Fruit fly (Drosophila melanogaster) whole organism, embryonic: ENCODE measurements around the gene CG32161.

Experiments
- Atf3 ChIP-seq: fragments of 200-800 bp; sonication (Bioruptor generic); optimal IDR thresholded peaks from 3 replicates; lab custom pipeline; 2016; ENCODE audit warnings: missing biosample characterization, missing genetic modification characterization
- CG10147 ChIP-seq: fragments of 200-800 bp; sonication (Bioruptor generic); optimal IDR thresholded peaks from 2 replicates; lab custom pipeline; 2019; ENCODE audit warnings: missing biosample characterization, mild to moderate bottlenecking, missing genetic modification characterization, moderate library complexity
- CG10366 ChIP-seq: fragments of 200-800 bp; sonication (Bioruptor generic); IDR thresholded peaks from 2 replicates; pipeline ENCODE4 v1.3.6; 2022; ENCODE audit warnings: missing biosample characterization, missing genetic modification characterization
- CG10543 ChIP-seq: fragments of 200-800 bp; sonication (Bioruptor generic); optimal IDR thresholded peaks from 3 replicates; lab custom pipeline; 2017; ENCODE audit warnings: missing biosample characterization, mild to moderate bottlenecking, missing genetic modification characterization, moderate library complexity
- CG12071 ChIP-seq: fragments of 200-800 bp; sonication (Bioruptor generic); optimal IDR thresholded peaks from 3 replicates; lab custom pipeline; 2018; ENCODE audit warnings: missing biosample characterization, mild to moderate bottlenecking, missing genetic modification characterization
- CG12769 ChIP-seq: fragments of 200-800 bp; sonication (Bioruptor generic); optimal IDR thresholded peaks from 2 replicates; lab custom pipeline; 2019; ENCODE audit warnings: missing biosample characterization, mild to moderate bottlenecking, missing genetic modification characterization, moderate library complexity
- CG13287 ChIP-seq: fragments of 200-800 bp; sonication (Bioruptor generic); IDR thresholded peaks from 2 replicates; pipeline ENCODE4 v1.3.6; 2022; ENCODE audit warnings: missing biosample characterization, missing genetic modification characterization; ENCODE audit not compliant: partially characterized antibody
- CG14710 ChIP-seq: fragments of 200-800 bp; sonication (Bioruptor generic); optimal IDR thresholded peaks from 3 replicates; lab custom pipeline; 2019; ENCODE audit warnings: missing biosample characterization, mild to moderate bottlenecking, missing genetic modification characterization, moderate library complexity
- CG15011 ChIP-seq: fragments of 200-800 bp; sonication (Bioruptor generic); optimal IDR thresholded peaks from 3 replicates; lab custom pipeline; 2018; ENCODE audit warnings: missing biosample characterization, mild to moderate bottlenecking, missing genetic modification characterization
- CG15696 ChIP-seq: fragments of 200-800 bp; sonication (Bioruptor generic); optimal IDR thresholded peaks from 2 replicates; lab custom pipeline; 2019; ENCODE audit warnings: missing biosample characterization, mild to moderate bottlenecking, missing genetic modification characterization, moderate library complexity
- CG16779 ChIP-seq: fragments of 200-800 bp; sonication (Bioruptor generic); IDR thresholded peaks from 2 replicates; pipeline ENCODE4 v1.3.6; 2022; ENCODE audit warnings: missing biosample characterization, missing genetic modification characterization
- CG16813 ChIP-seq: fragments of 200-800 bp; sonication (Bioruptor generic); IDR thresholded peaks from 3 replicates; pipeline ENCODE4 v1.3.6; 2022; ENCODE audit warnings: missing biosample characterization, missing genetic modification characterization; ENCODE audit not compliant: partially characterized antibody
- CG17568 ChIP-seq: fragments of 200-800 bp; sonication (Bioruptor generic); optimal IDR thresholded peaks from 2 replicates; lab custom pipeline; 2018; ENCODE audit warnings: missing biosample characterization, mild to moderate bottlenecking, missing genetic modification characterization, moderate library complexity
- CG17612 ChIP-seq: fragments of 200-800 bp; sonication (Bioruptor generic); IDR thresholded peaks from 2 replicates; pipeline ENCODE4 v1.3.6; 2022; ENCODE audit warnings: missing biosample characterization, missing genetic modification characterization
- CG2116 ChIP-seq: fragments of 200-800 bp; sonication (Bioruptor generic); optimal IDR thresholded peaks from 3 replicates; lab custom pipeline; 2018; ENCODE audit warnings: missing biosample characterization, mild to moderate bottlenecking, missing genetic modification characterization
- CG2875 ChIP-seq: fragments of 200-800 bp; sonication (Bioruptor generic); optimal IDR thresholded peaks from 2 replicates; lab custom pipeline; 2017; ENCODE audit warnings: missing biosample characterization, mild to moderate bottlenecking, missing genetic modification characterization, missing genetic modification reagents
- CG30020 ChIP-seq: fragments of 200-800 bp; optimal IDR thresholded peaks from 2 replicates; lab custom pipeline; 2019; ENCODE audit warnings: missing biosample characterization, mild to moderate bottlenecking, missing genetic modification characterization, moderate library complexity
- CG31441 ChIP-seq: fragments of 200-800 bp; sonication (Bioruptor generic); IDR thresholded peaks from 2 replicates; pipeline ENCODE4 v1.3.6; 2022; ENCODE audit warnings: missing biosample characterization, missing genetic modification characterization
- CG4730 ChIP-seq: fragments of 200-800 bp; sonication (Bioruptor generic); IDR thresholded peaks from 2 replicates; pipeline ENCODE4 v1.3.6; 2022; ENCODE audit warnings: missing biosample characterization, missing genetic modification characterization
- CG7745 ChIP-seq: fragments of 200-800 bp; sonication (Bioruptor generic); optimal IDR thresholded peaks from 2 replicates; lab custom pipeline; 2018; ENCODE audit warnings: missing biosample characterization, mild to moderate bottlenecking, missing genetic modification characterization, moderate library complexity
- CG7839 ChIP-seq: fragments of 200-800 bp; sonication (Bioruptor generic); optimal IDR thresholded peaks from 3 replicates; lab custom pipeline; 2018; ENCODE audit warnings: missing biosample characterization, mild to moderate bottlenecking, missing genetic modification characterization, moderate library complexity
- CG9817 ChIP-seq: fragments of 200-800 bp; sonication (Bioruptor generic); optimal IDR thresholded peaks from 2 replicates; lab custom pipeline; 2018; ENCODE audit warnings: missing biosample characterization, mild to moderate bottlenecking, missing genetic modification characterization, moderate library complexity
- Dip2 ChIP-seq: fragments of 200-800 bp; sonication (Bioruptor generic); IDR thresholded peaks from 2 replicates; pipeline ENCODE4 v1.3.6; 2022; ENCODE audit warnings: missing biosample characterization, missing genetic modification characterization
- Doc2 ChIP-seq: fragments of 200-800 bp; sonication (Bioruptor generic); IDR thresholded peaks from 2 replicates; pipeline ENCODE4 v1.3.6; 2022; ENCODE audit warnings: missing biosample characterization, missing genetic modification characterization
- Dp ChIP-seq: fragments of 200-800 bp; sonication (Bioruptor generic); optimal IDR thresholded peaks from 2 replicates; lab custom pipeline; 2018; ENCODE audit warnings: missing biosample characterization, mild to moderate bottlenecking, missing genetic modification characterization, moderate library complexity
- Fer2 ChIP-seq: fragments of 200-800 bp; sonication (Bioruptor generic); optimal IDR thresholded peaks from 2 replicates; lab custom pipeline; 2018; ENCODE audit warnings: missing biosample characterization, mild to moderate bottlenecking, missing genetic modification characterization, moderate library complexity
- Hey ChIP-seq: fragments of 200-800 bp; sonication (Bioruptor generic); optimal IDR thresholded peaks from 3 replicates; lab custom pipeline; 2018; ENCODE audit warnings: missing biosample characterization, mild to moderate bottlenecking, missing genetic modification characterization
- Hmr ChIP-seq: fragments of 200-800 bp; sonication (Bioruptor generic); optimal IDR thresholded peaks from 3 replicates; lab custom pipeline; 2017; ENCODE audit warnings: mild to moderate bottlenecking, missing biosample characterization, missing genetic modification reagents, missing genetic modification characterization
- Lpt ChIP-seq: fragments of >200 bp; optimal IDR thresholded peaks from 2 replicates; lab custom pipeline; 2018; ENCODE audit warnings: missing biosample characterization, missing genetic modification characterization
- Mad ChIP-seq: fragments of 200-800 bp; sonication (Bioruptor generic); optimal IDR thresholded peaks from 2 replicates; lab custom pipeline; 2016; ENCODE audit warnings: missing biosample characterization, missing genetic modification characterization
- Nf-YC ChIP-seq: fragments of 200-800 bp; optimal IDR thresholded peaks from 3 replicates; lab custom pipeline; 2019; ENCODE audit warnings: missing biosample characterization, mild to moderate bottlenecking, missing genetic modification characterization, moderate library complexity
- Oli ChIP-seq: fragments of 200-800 bp; sonication (Bioruptor generic); optimal IDR thresholded peaks from 2 replicates; lab custom pipeline; 2018; ENCODE audit warnings: missing biosample characterization, mild to moderate bottlenecking, missing genetic modification characterization, moderate library complexity
- Spps ChIP-seq: fragments of 200-800 bp; sonication (Bioruptor generic); optimal IDR thresholded peaks from 2 replicates; lab custom pipeline; 2018; ENCODE audit warnings: missing biosample characterization, mild to moderate bottlenecking, missing genetic modification characterization
- Usf ChIP-seq: fragments of 200-800 bp; sonication (Bioruptor generic); optimal IDR thresholded peaks from 2 replicates; lab custom pipeline; 2017; ENCODE audit warnings: missing genotype, missing biosample characterization, missing genetic modification characterization
- aop ChIP-seq: fragments of 200-800 bp; sonication (Bioruptor generic); IDR thresholded peaks from 2 replicates; pipeline ENCODE4 v1.3.6; 2022; ENCODE audit warnings: missing biosample characterization, missing genetic modification characterization
- bbx ChIP-seq: fragments of 200-800 bp; sonication (Bioruptor generic); IDR thresholded peaks from 2 replicates; pipeline ENCODE4 v1.3.6; 2022; ENCODE audit warnings: missing biosample characterization, missing genetic modification characterization; ENCODE audit not compliant: partially characterized antibody
- bcd ChIP-seq: fragments of 200-800 bp; sonication (Bioruptor generic); optimal IDR thresholded peaks from 2 replicates; lab custom pipeline; 2017; ENCODE audit warnings: missing biosample characterization, mild to moderate bottlenecking, missing genetic modification characterization
- btn ChIP-seq: fragments of 200-800 bp; sonication (Bioruptor generic); optimal IDR thresholded peaks from 2 replicates; lab custom pipeline; 2016; ENCODE audit warnings: missing biosample characterization, missing genetic modification characterization
- ci ChIP-seq: fragments of 200-800 bp; sonication (Bioruptor generic); IDR thresholded peaks from 3 replicates; pipeline ENCODE4 v1.3.6; 2022; ENCODE audit warnings: missing biosample characterization, missing genetic modification characterization
- corto ChIP-seq: fragments of 200-800 bp; sonication (Bioruptor generic); optimal IDR thresholded peaks from 2 replicates; lab custom pipeline; 2016; ENCODE audit warnings: missing biosample characterization, mild to moderate bottlenecking, missing genetic modification characterization, moderate library complexity
- ewg ChIP-seq: fragments of 200-800 bp; sonication (Bioruptor generic); optimal IDR thresholded peaks from 3 replicates; lab custom pipeline; 2017; ENCODE audit warnings: mild to moderate bottlenecking, missing biosample characterization, missing genetic modification reagents, missing genetic modification characterization
- fd96Cb ChIP-seq: fragments of 200-800 bp; sonication (Bioruptor generic); optimal IDR thresholded peaks from 2 replicates; lab custom pipeline; 2018; ENCODE audit warnings: missing biosample characterization, mild to moderate bottlenecking, missing genetic modification characterization, moderate library complexity
- gem ChIP-seq: fragments of 200-800 bp; sonication (Bioruptor generic); optimal IDR thresholded peaks from 2 replicates; lab custom pipeline; 2019; ENCODE audit warnings: missing biosample characterization, mild to moderate bottlenecking, missing genetic modification characterization, moderate library complexity
- mam ChIP-seq: fragments of 200-800 bp; sonication (Bioruptor generic); optimal IDR thresholded peaks from 3 replicates; lab custom pipeline; 2016; ENCODE audit warnings: missing biosample characterization, missing genetic modification characterization
- nmo ChIP-seq: fragments of 200-800 bp; sonication (Bioruptor generic); optimal IDR thresholded peaks from 2 replicates; lab custom pipeline; 2018; ENCODE audit warnings: missing biosample characterization, mild to moderate bottlenecking, missing genetic modification characterization, moderate library complexity
- odd ChIP-seq: fragments of 200-800 bp; sonication (Bioruptor generic); optimal IDR thresholded peaks from 2 replicates; lab custom pipeline; 2017; ENCODE audit warnings: missing biosample characterization, mild to moderate bottlenecking, missing genetic modification characterization
- ranshi ChIP-seq: fragments of 200-800 bp; sonication (Bioruptor generic); IDR thresholded peaks from 2 replicates; pipeline ENCODE4 v1.3.6; 2022; ENCODE audit warnings: missing biosample characterization, missing genetic modification characterization
- shn ChIP-seq: fragments of 200-800 bp; sonication (Bioruptor generic); optimal IDR thresholded peaks from 3 replicates; lab custom pipeline; 2016; ENCODE audit warnings: missing biosample characterization, missing genetic modification characterization
- sisA ChIP-seq: fragments of 200-800 bp; sonication (Bioruptor generic); IDR thresholded peaks from 2 replicates; pipeline ENCODE4 v1.3.6; 2022; ENCODE audit warnings: missing biosample characterization, missing genetic modification characterization
- vvl ChIP-seq: fragments of 200-800 bp; sonication (Bioruptor generic); IDR thresholded peaks from 2 replicates; pipeline ENCODE4 v1.3.6; 2022; ENCODE audit warnings: missing biosample characterization, missing genetic modification characterization

Gene CG32161

dm6 chr3L:16806823-16807325, 39.2 kb upstream of the CG32161 start (continued):
- TF ChIP-seq CG12769 (tag; lab: Kevin White, UChicago) = peak; percentile 11
- no peak for TF ChIP-seq Dp
- TF ChIP-seq CG14710 (tag; lab: Kevin White, UChicago) = peak; percentile 74
- no peak for TF ChIP-seq CG13287 (GFP tag; lab: Robert Waterston, UW)
- peak; percentile 39 for TF ChIP-seq CG30020 (tag; lab: Kevin White, UChicago)
- peak; percentile 70 for TF ChIP-seq vvl (GFP tag; lab: Robert Waterston, UW)
- TF ChIP-seq ewg (GFP tag; lab: Kevin White, UChicago) = peak; percentile 31
- TF ChIP-seq Dip2 = no peak
- TF ChIP-seq CG31441 (GFP tag; lab: Robert Waterston, UW) = peak; percentile 85
- no peak for TF ChIP-seq CG16813 (GFP tag; lab: Robert Waterston, UW)
- peak; percentile 72 for TF ChIP-seq fd96Cb
- TF ChIP-seq CG2116 (GFP tag; lab: Kevin White, UChicago) = peak; percentile 27
- TF ChIP-seq CG15011 (GFP tag; lab: Kevin White, UChicago) = peak; percentile 63
- TF ChIP-seq shn = no peak
- TF ChIP-seq CG16779 (GFP tag; lab: Robert Waterston, UW) = 0 out of 2 replicates have a peak, but pooled peaks have one; percentile 25
- TF ChIP-seq CG7745 = no peak
- TF ChIP-seq mam (GFP tag; lab: Kevin White, UChicago) = peak; percentile 34
- peak; percentile 49 for TF ChIP-seq Usf (GFP tag; lab: Kevin White, UChicago)
- peak; percentile 69 for TF ChIP-seq bcd (GFP tag; lab: Kevin White, UChicago)
- TF ChIP-seq CG7839 (tag; lab: Kevin White, UChicago) = peak; percentile 76
- no peak for TF ChIP-seq Mad (GFP tag; lab: Kevin White, UChicago)
- TF ChIP-seq Fer2 (tag; lab: Kevin White, UChicago) = peak; percentile 28
- peak; percentile 29 for TF ChIP-seq CG15696 (tag; lab: Kevin White, UChicago)
- no peak for TF ChIP-seq Doc2
- TF ChIP-seq corto (GFP tag; lab: Kevin White, UChicago) = no peak
- peak; percentile 34; the same call in 1 of the 2 replicates for TF ChIP-seq CG4730 (GFP tag; lab: Robert Waterston, UW)
- TF ChIP-seq CG2875 = peak; percentile 20
- no peak for TF ChIP-seq Hey
- TF ChIP-seq aop (GFP tag; lab: Robert Waterston, UW) = no peak
- peak; percentile 28; the same call in 1 of the 2 replicates for TF ChIP-seq sisA (GFP tag; lab: Robert Waterston, UW)
- peak; percentile 14; the same call in 1 of the 2 replicates for TF ChIP-seq ranshi
- TF ChIP-seq Oli = peak; percentile 76
- TF ChIP-seq Atf3 (GFP tag; lab: Kevin White, UChicago) = no peak
- TF ChIP-seq bbx = no peak
- TF ChIP-seq CG10366 = peak; percentile 53
- no peak for TF ChIP-seq Spps (tag; lab: Kevin White, UChicago)
- TF ChIP-seq CG9817 = peak; percentile 57
- TF ChIP-seq btn (GFP tag; lab: Kevin White, UChicago) = no peak
- no peak for TF ChIP-seq CG10543
- peak; percentile 54; the same call in 2 of the 3 replicates for TF ChIP-seq ci
- TF ChIP-seq CG17612 (GFP tag; lab: Robert Waterston, UW) = no peak
- TF ChIP-seq CG12071 (GFP tag; lab: Kevin White, UChicago) = peak; percentile 23
- TF ChIP-seq CG10147 = peak; percentile 73
- TF ChIP-seq nmo (GFP tag; lab: Kevin White, UChicago) = peak; percentile 70
- TF ChIP-seq Hmr = peak; percentile 79
- peak; percentile 5 for TF ChIP-seq CG17568 (GFP tag; lab: Kevin White, UChicago)
- peak; percentile 62 for TF ChIP-seq Nf-YC (tag; lab: Kevin White, UChicago)
- TF ChIP-seq gem (tag; lab: Kevin White, UChicago) = peak; percentile 85
- TF ChIP-seq odd (GFP tag; lab: Kevin White, UChicago) = peak; percentile 68
- TF ChIP-seq Lpt (GFP tag; lab: Kevin White, UChicago) = no peak
